Fruit fly (Drosophila melanogaster): Measurements from ENCODE around the gene MED25.

MED25 gene

DNA sequence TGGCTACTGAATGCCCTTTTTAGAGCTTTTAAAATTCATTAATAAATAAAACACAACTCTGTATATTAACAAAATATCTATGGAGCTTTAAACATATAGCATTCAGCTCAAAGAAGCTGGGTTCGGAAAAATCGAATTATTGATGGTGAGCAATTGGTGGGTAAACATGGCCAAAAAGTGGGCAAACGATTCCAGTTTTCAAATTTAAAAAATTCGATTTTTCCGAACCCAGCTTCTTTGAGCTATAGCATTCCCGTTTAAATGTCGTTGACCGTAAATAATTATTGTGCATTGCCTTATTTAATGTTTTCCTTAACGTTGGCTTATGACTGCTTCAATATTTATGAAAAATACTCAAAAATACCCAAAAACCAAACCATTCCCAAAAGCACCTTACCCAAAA, 7.2 kb upstream of the MED25 start (continued):
- TF ChIP-seq CG6854 (GFP tag; optimal IDR thresholded peaks at IDR 0.05) (no peak), ss (GFP tag; optimal IDR thresholded peaks at IDR 0.05) (peak in 1 of 2 experiments; percentile 49), lz (GFP tag; optimal IDR thresholded peaks at IDR 0.05) (peak; percentile 49), CG15336 (GFP tag; IDR thresholded peaks at IDR 0.05) (no peak), achi (GFP tag; optimal IDR thresholded peaks at IDR 0.05) (peak; percentile 35), CG9139 (GFP tag; optimal IDR thresholded peaks at IDR 0.05) (no peak), CG16779 (tag; optimal IDR thresholded peaks at IDR 0.05) (no peak), fd59A (GFP tag; optimal IDR thresholded peaks at IDR 0.05) (peak; percentile 23), spab (GFP tag; optimal IDR thresholded peaks at IDR 0.05) (peak; percentile 16), cyc (GFP tag; optimal IDR thresholded peaks at IDR 0.05) (peak; percentile 53), CG10669 (GFP tag; optimal IDR thresholded peaks at IDR 0.05) (peak; percentile 30), Smox (GFP tag; optimal IDR thresholded peaks at IDR 0.05) (peak; percentile 64), eg (GFP tag; IDR thresholded peaks at IDR 0.05) (no peak), svp (GFP tag) (peak; percentile 79), dsx (GFP tag; optimal IDR thresholded peaks at IDR 0.05; ENCODE audit: poor library complexity, severe bottlenecking) (no peak), Hr39 (GFP tag; optimal IDR thresholded peaks at IDR 0.05) (peak; percentile 45)

- TF ChIP-seq CG4318 (GFP tag; optimal IDR thresholded peaks at IDR 0.05) (no peak), CG6808 (GFP tag; optimal IDR thresholded peaks at IDR 0.05) (no peak), Ets21C (GFP tag; optimal IDR thresholded peaks at IDR 0.05) (no peak), CG10669 (GFP tag; optimal IDR thresholded peaks at IDR 0.05) (no peak), CG32006 (GFP tag; optimal IDR thresholded peaks at IDR 0.05) (no peak)
These were observed 4.0 kb upstream of the MED25 start for dm6 chr3R:20004697-20005096.

DNA sequence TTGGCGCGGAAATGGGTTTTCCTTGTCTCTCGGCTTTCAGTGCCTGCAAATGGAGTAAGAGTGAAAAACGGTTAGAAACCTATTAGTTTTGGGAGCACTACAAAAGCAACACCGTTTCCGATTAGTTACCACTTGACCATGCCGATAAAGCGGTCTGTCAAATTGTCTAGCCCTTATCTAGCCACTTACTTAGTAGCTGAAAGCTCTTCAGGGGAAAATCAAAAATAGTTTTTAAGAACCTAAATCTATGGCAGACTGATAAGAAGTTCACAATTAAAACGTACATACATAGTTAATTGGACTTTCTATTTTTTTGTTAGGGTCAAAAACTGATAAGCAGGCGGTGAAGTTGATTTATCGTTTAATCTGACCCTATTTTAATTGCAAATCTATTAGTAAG, 2.1 kb upstream of the MED25 start:
- TF ChIP-seq CG11902 (GFP tag; optimal IDR thresholded peaks at IDR 0.05) (no peak), CG8319 (GFP tag; optimal IDR thresholded peaks at IDR 0.05) (no peak), CG31627 (GFP tag; optimal IDR thresholded peaks at IDR 0.05) (no peak), fkh (GFP tag; optimal IDR thresholded peaks at IDR 0.05) (no peak), CG11762 (GFP tag; optimal IDR thresholded peaks at IDR 0.05; ENCODE audit: insufficient read depth) (no peak), OdsH (GFP tag; optimal IDR thresholded peaks at IDR 0.05) (no peak), CG34406 (GFP tag; optimal IDR thresholded peaks at IDR 0.05) (no peak), fd59A (GFP tag; optimal IDR thresholded peaks at IDR 0.05) (no peak), Smox (GFP tag; optimal IDR thresholded peaks at IDR 0.05) (no peak), pdm3 (GFP tag; optimal IDR thresholded peaks at IDR 0.05) (no peak), ss (GFP tag; optimal IDR thresholded peaks at IDR 0.05) (no peak), Ets96B (tag; optimal IDR thresholded peaks at IDR 0.05) (no peak), Gug (GFP tag; IDR thresholded peaks at IDR 0.05) (no peak), Sox102F (GFP tag; optimal IDR thresholded peaks at IDR 0.05) (no peak), Eip78C (GFP tag) (no peak), dsx (GFP tag; optimal IDR thresholded peaks at IDR 0.05; ENCODE audit: poor library complexity, severe bottlenecking) (no peak), CG6808 (GFP tag; optimal IDR thresholded peaks at IDR 0.05) (no peak), net (GFP tag; optimal IDR thresholded peaks at IDR 0.05) (no peak), acj6 (GFP tag; optimal IDR thresholded peaks at IDR 0.05) (no peak), CG10669 (GFP tag; optimal IDR thresholded peaks at IDR 0.05) (no peak)

- TF ChIP-seq Smox (GFP tag; optimal IDR thresholded peaks at IDR 0.05), result no peak
- TF ChIP-seq CG4318 (GFP tag; optimal IDR thresholded peaks at IDR 0.05), result no peak
- peak; percentile 5 for TF ChIP-seq Sox14 (GFP tag; optimal IDR thresholded peaks at IDR 0.05)
- no peak for TF ChIP-seq CG32006 (GFP tag; optimal IDR thresholded peaks at IDR 0.05)
- peak; percentile 3 to 52 for TF ChIP-seq ss (GFP tag; optimal IDR thresholded peaks at IDR 0.05)
- TF ChIP-seq salr (GFP tag; optimal IDR thresholded peaks at IDR 0.05), result no peak
- no peak for TF ChIP-seq Sox102F (GFP tag; optimal IDR thresholded peaks at IDR 0.05)
- TF ChIP-seq CG6276 (GFP tag; optimal IDR thresholded peaks at IDR 0.05), result peak; percentile 39
- TF ChIP-seq CG11902 (GFP tag; optimal IDR thresholded peaks at IDR 0.05), result no peak
- TF ChIP-seq Gug (GFP tag; IDR thresholded peaks at IDR 0.05), result no peak
- no peak for TF ChIP-seq acj6 (GFP tag; optimal IDR thresholded peaks at IDR 0.05)
- no peak for TF ChIP-seq Eip78C (GFP tag)
- TF ChIP-seq CG16779 (tag; optimal IDR thresholded peaks at IDR 0.05), result peak; percentile 39
- TF ChIP-seq svp (GFP tag), result peak; percentile 18
- no peak for TF ChIP-seq CG34406 (GFP tag; optimal IDR thresholded peaks at IDR 0.05)
- TF ChIP-seq Hr4 (GFP tag; optimal IDR thresholded peaks at IDR 0.05), result no peak
- no peak for TF ChIP-seq CG11294 (GFP tag; IDR thresholded peaks at IDR 0.05)
- peak; percentile 22 for TF ChIP-seq Ets96B (tag; optimal IDR thresholded peaks at IDR 0.05)
- TF ChIP-seq CG10631 (GFP tag; optimal IDR thresholded peaks at IDR 0.05), result no peak
- TF ChIP-seq net (GFP tag; optimal IDR thresholded peaks at IDR 0.05), result peak; percentile 12
- no peak for TF ChIP-seq CG3032 (tag; optimal IDR thresholded peaks at IDR 0.05)
- TF ChIP-seq CG8632 (GFP tag; optimal IDR thresholded peaks at IDR 0.05), result no peak
- TF ChIP-seq spab (GFP tag; optimal IDR thresholded peaks at IDR 0.05), result no peak
These were observed 1.1 kb upstream of the MED25 start for dm6 chr3R:20007399-20008285.

All from whole organism, prepupa.